Worm (Caenorhabditis elegans) whole organism, L4/young adult: Measurements from ENCODE around the gene pqn-31.

ENCODE experiments used
- W03F9.2 ChIP-seq: fragments of 150-350 bp; optimal IDR thresholded peaks from 2 replicates; lab custom pipeline; 2014; ENCODE audit warnings: missing biosample characterization, missing genetic modification characterization
- dao-5 ChIP-seq: sonication (generic microtip); optimal IDR thresholded peaks from 2 replicates; lab custom pipeline; 2016; ENCODE audit warnings: missing genotype, missing genetic modification characterization, moderate library complexity, missing compliant biosample characterization

DNA sequence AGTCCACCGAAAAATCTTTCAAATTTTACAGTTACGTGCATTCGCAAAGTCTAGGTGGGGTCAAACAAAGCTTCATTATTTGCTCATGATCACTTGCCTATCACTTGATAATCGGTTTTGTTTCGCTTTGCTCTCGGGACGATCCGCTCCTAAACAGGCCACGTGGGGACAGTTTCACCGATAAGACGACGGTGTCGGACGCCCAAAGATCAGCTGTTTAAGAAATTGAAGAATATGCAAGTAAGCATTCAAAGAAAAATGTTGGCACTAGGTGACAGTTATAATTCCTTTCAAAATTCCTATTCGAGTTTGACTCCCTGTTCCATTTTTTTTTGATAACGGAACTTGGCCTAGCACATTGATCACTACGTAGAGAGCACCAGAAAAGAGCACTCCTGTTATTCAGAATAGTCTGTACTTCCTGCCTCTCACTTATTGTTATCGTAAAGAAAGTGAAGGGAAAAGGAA is 29.4 kb upstream of the pqn-31 start:
- TF ChIP-seq W03F9.2, result no peak
- no peak for TF ChIP-seq dao-5
